Worm (Caenorhabditis elegans) whole organism, mixed stage, embryonic: ENCODE results near the gene mnk-1.

Experiments
- bed-3 ChIP-seq: fragments of 200-800 bp; sonication (Bioruptor generic); optimal IDR thresholded peaks from 3 replicates; lab custom pipeline; 2018; ENCODE audit warnings: mild to moderate bottlenecking, missing genetic modification characterization, moderate library complexity, missing compliant biosample characterization
- blmp-1 ChIP-seq: fragments of 150-350 bp; optimal IDR thresholded peaks from 2 replicates; lab custom pipeline; 2014; ENCODE audit warnings: missing biosample characterization, missing genetic modification characterization
- ceh-43 ChIP-seq: fragments of 200-800 bp; sonication (Bioruptor generic); optimal IDR thresholded peaks from 2 replicates; lab custom pipeline; 2018; ENCODE audit warnings: mild to moderate bottlenecking, missing genetic modification characterization, moderate library complexity, missing compliant biosample characterization
- ceh-83 ChIP-seq: fragments of 200-800 bp; sonication (Bioruptor generic); optimal IDR thresholded peaks from 2 replicates; lab custom pipeline; 2018; ENCODE audit warnings: mild to moderate bottlenecking, missing genetic modification characterization, missing compliant biosample characterization
- elt-1 ChIP-seq: sonication (generic microtip); optimal IDR thresholded peaks from 2 replicates; lab custom pipeline; 2017; ENCODE audit warnings: missing genetic modification characterization, mild to moderate bottlenecking, missing compliant biosample characterization, antibody characterized with exemption, moderate library complexity, borderline replicate concordance; ENCODE audit not compliant: insufficient read depth
- lin-13 ChIP-seq: fragments of 150-350 bp; optimal IDR thresholded peaks from 2 replicates; lab custom pipeline; 2014; ENCODE audit warnings: missing biosample characterization, missing genetic modification characterization
- lin-32 ChIP-seq: fragments of 200-800 bp; sonication (Bioruptor generic); optimal IDR thresholded peaks from 2 replicates; lab custom pipeline; 2018; ENCODE audit warnings: mild to moderate bottlenecking, missing genetic modification characterization, missing compliant biosample characterization
- lsy-2 ChIP-seq: fragments of 150-350 bp; optimal IDR thresholded peaks from 2 replicates; lab custom pipeline; 2014; ENCODE audit warnings: missing biosample characterization, missing genetic modification characterization
- mab-5 ChIP-seq: fragments of 150-350 bp; optimal IDR thresholded peaks from 2 replicates; lab custom pipeline; 2014; ENCODE audit warnings: missing biosample characterization, missing genetic modification characterization
- nhr-12 ChIP-seq: fragments of 150-350 bp; optimal IDR thresholded peaks from 2 replicates; lab custom pipeline; 2014; ENCODE audit warnings: missing biosample characterization, missing genetic modification characterization
- sptf-1 ChIP-seq: sonication (generic microtip); optimal IDR thresholded peaks from 2 replicates; lab custom pipeline; 2017; ENCODE audit warnings: mild to moderate bottlenecking, missing genetic modification characterization, moderate library complexity, missing compliant biosample characterization
- ztf-11 ChIP-seq: fragments of 150-350 bp; optimal IDR thresholded peaks from 2 replicates; lab custom pipeline; 2014; ENCODE audit warnings: missing biosample characterization, missing genetic modification characterization

DNA sequence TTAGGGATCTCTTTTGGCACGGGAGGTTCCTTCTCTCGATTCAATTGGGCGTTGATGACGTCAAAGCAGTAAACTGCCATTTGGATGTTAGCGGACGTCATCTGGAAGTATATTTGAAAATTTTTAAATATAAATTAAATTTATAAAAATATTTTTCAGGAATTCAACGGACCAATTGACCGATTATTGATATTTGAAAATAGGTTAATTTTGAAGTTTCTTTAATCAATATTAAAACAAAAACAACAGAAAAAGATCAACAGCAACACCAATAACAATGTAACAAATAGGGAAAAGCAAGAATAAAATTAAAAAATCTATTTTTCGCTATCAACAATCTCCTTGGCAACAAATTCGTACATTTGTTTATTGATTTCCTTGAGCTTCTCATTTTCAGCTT, 15.6 kb downstream of the mnk-1 start, which contains the start of gene R166.3:
- no peak for TF ChIP-seq bed-3 (GFP tag; lab: Kevin White, UChicago)
- TF ChIP-seq lsy-2 (tag; lab: Kevin White, UChicago), result no peak
- TF ChIP-seq mab-5 (tag; lab: Kevin White, UChicago), result no peak
- TF ChIP-seq sptf-1 (tag; lab: Kevin White, UChicago), result no peak
- TF ChIP-seq ceh-43, result no peak
- no peak for TF ChIP-seq ztf-11 (tag; lab: Kevin White, UChicago)
- TF ChIP-seq ceh-83 (GFP tag; lab: Kevin White, UChicago), result no peak
- no peak for TF ChIP-seq lin-32
- no peak for TF ChIP-seq nhr-12 (tag; lab: Kevin White, UChicago)
- TF ChIP-seq elt-1 (tag; lab: Kevin White, UChicago), result no peak
- no peak for TF ChIP-seq blmp-1 (tag; lab: Kevin White, UChicago)
- TF ChIP-seq lin-13 (tag; lab: Kevin White, UChicago), result no peak
